Worm (Caenorhabditis elegans) whole organism, young adult: ENCODE data around the gene srd-33.

Source experiments
- B0019.2 ChIP-seq: fragments of 200-800 bp; sonication (Bioruptor generic); conservative IDR thresholded peaks from 2 replicates; pipeline ENCODE4 v1.3.6; 2022; ENCODE audit warnings: missing genetic modification reagents, missing genetic modification characterization, missing compliant biosample characterization
- F10E7.11 ChIP-seq: sonication (generic microtip); optimal IDR thresholded peaks from 2 replicates; lab custom pipeline; 2017; ENCODE audit warnings: mild to moderate bottlenecking, missing genetic modification characterization, moderate library complexity, missing compliant biosample characterization
- F37B4.10 ChIP-seq: fragments of 200-800 bp; sonication (Bioruptor generic); IDR thresholded peaks from 2 replicates; pipeline ENCODE4 v1.3.6; 2022; ENCODE audit warnings: missing genetic modification characterization, missing compliant biosample characterization
- F52B5.7 ChIP-seq: sonication (generic microtip); optimal IDR thresholded peaks from 2 replicates; lab custom pipeline; 2016; ENCODE audit warnings: mild to moderate bottlenecking, missing genetic modification characterization, missing compliant biosample characterization
- F57C9.4 ChIP-seq: sonication (generic microtip); optimal IDR thresholded peaks from 2 replicates; lab custom pipeline; 2017; ENCODE audit warnings: mild to moderate bottlenecking, missing genetic modification characterization, missing compliant biosample characterization
- K11D2.4 ChIP-seq: fragments of 200-800 bp; sonication (Bioruptor generic); IDR thresholded peaks from 2 replicates; pipeline ENCODE4 v1.3.6; 2022; ENCODE audit warnings: missing genetic modification reagents, missing genetic modification characterization, missing compliant biosample characterization
- K12H6.12 ChIP-seq: fragments of 200-800 bp; sonication (Bioruptor generic); optimal IDR thresholded peaks from 2 replicates; lab custom pipeline; 2018; ENCODE audit warnings: mild to moderate bottlenecking, missing genetic modification characterization, missing compliant biosample characterization
- akir-1 ChIP-seq: fragments of 200-800 bp; sonication (Bioruptor generic); optimal IDR thresholded peaks from 2 replicates; lab custom pipeline; 2018; ENCODE audit warnings: mild to moderate bottlenecking, missing genetic modification characterization, moderate library complexity, missing compliant biosample characterization
- aptf-2 ChIP-seq: fragments of 200-800 bp; sonication (Bioruptor generic); conservative IDR thresholded peaks from 2 replicates; pipeline ENCODE4 v1.3.6; 2022; ENCODE audit warnings: missing genetic modification reagents, missing genetic modification characterization, missing compliant biosample characterization
- atf-7 ChIP-seq: sonication (generic microtip); optimal IDR thresholded peaks from 2 replicates; lab custom pipeline; 2017; ENCODE audit warnings: mild to moderate bottlenecking, missing genetic modification characterization, missing compliant biosample characterization
- athp-1 ChIP-seq: sonication (generic microtip); optimal IDR thresholded peaks from 2 replicates; lab custom pipeline; 2017; ENCODE audit warnings: mild to moderate bottlenecking, missing genetic modification characterization, missing compliant biosample characterization
- attf-5 ChIP-seq: fragments of 200-800 bp; sonication (Bioruptor generic); optimal IDR thresholded peaks from 2 replicates; lab custom pipeline; 2018; ENCODE audit warnings: mild to moderate bottlenecking, missing genetic modification characterization, missing compliant biosample characterization
- attf-6 ChIP-seq: fragments of 200-800 bp; sonication (Bioruptor generic); IDR thresholded peaks from 2 replicates; pipeline ENCODE4 v1.3.6; 2022; ENCODE audit warnings: missing genetic modification reagents, missing genetic modification characterization, missing compliant biosample characterization
- ccch-3 ChIP-seq: fragments of 200-800 bp; sonication (Bioruptor generic); optimal IDR thresholded peaks from 2 replicates; lab custom pipeline; 2018; ENCODE audit warnings: mild to moderate bottlenecking, missing genetic modification characterization, missing compliant biosample characterization
- cebp-1 ChIP-seq, 2 experiments: fragments of 200-800 bp in 1 of 2; sonication (Bioruptor generic) in 1 of 2; sonication (generic microtip) in 1 of 2; IDR thresholded peaks in 1 of 2; optimal IDR thresholded peaks in 1 of 2; 2 replicates each; pipeline versions ENCODE4 v1.3.6 to Lab custom; 2017 to 2022; ENCODE audit warnings: missing compliant biosample characterization in 2 of 2, missing genetic modification characterization in 2 of 2, mild to moderate bottlenecking in 1 of 2, missing genetic modification reagents in 1 of 2, moderate library complexity in 1 of 2
- cebp-2 ChIP-seq: fragments of 200-800 bp; sonication (Bioruptor generic); IDR thresholded peaks from 2 replicates; pipeline ENCODE4 v1.3.6; 2022; ENCODE audit warnings: missing genetic modification characterization, missing compliant biosample characterization
- ceh-91 ChIP-seq: fragments of 200-800 bp; sonication (Bioruptor generic); IDR thresholded peaks from 2 replicates; pipeline ENCODE4 v1.3.6; 2022; ENCODE audit warnings: missing genetic modification reagents, missing genetic modification characterization, missing compliant biosample characterization
- chd-7 ChIP-seq: sonication (generic microtip); optimal IDR thresholded peaks from 2 replicates; lab custom pipeline; 2016; ENCODE audit warnings: mild to moderate bottlenecking, missing genetic modification characterization, moderate library complexity, missing compliant biosample characterization
- die-1 ChIP-seq: sonication (generic microtip); optimal IDR thresholded peaks from 2 replicates; lab custom pipeline; 2016; ENCODE audit warnings: missing genotype, mild to moderate bottlenecking, missing genetic modification characterization, missing compliant biosample characterization
- dpff-1 ChIP-seq: sonication (generic microtip); optimal IDR thresholded peaks from 2 replicates; lab custom pipeline; 2017; ENCODE audit warnings: mild to moderate bottlenecking, missing genetic modification characterization, missing compliant biosample characterization
- efl-1 ChIP-seq: fragments of 150-350 bp; optimal IDR thresholded peaks from 2 replicates; lab custom pipeline; 2014; ENCODE audit warnings: missing biosample characterization, missing genetic modification reagents, missing genetic modification characterization
- ets-4 ChIP-seq: fragments of 200-800 bp; sonication (Bioruptor generic); optimal IDR thresholded peaks from 2 replicates; lab custom pipeline; 2018; ENCODE audit warnings: mild to moderate bottlenecking, missing genetic modification characterization, missing compliant biosample characterization
- hlh-12 ChIP-seq: sonication (generic microtip); optimal IDR thresholded peaks from 2 replicates; lab custom pipeline; 2016; ENCODE audit warnings: missing genetic modification characterization, missing compliant biosample characterization
- hmg-1.2 ChIP-seq: fragments of 200-800 bp; sonication (Bioruptor generic); IDR thresholded peaks from 2 replicates; pipeline ENCODE4 v1.3.6; 2022; ENCODE audit warnings: missing genetic modification reagents, missing genetic modification characterization, missing compliant biosample characterization
- hmg-20 ChIP-seq: fragments of 200-800 bp; sonication (Bioruptor generic); IDR thresholded peaks from 2 replicates; pipeline ENCODE4 v1.3.6; 2022; ENCODE audit warnings: missing genetic modification reagents, missing genetic modification characterization, missing compliant biosample characterization
- let-607 ChIP-seq, 2 experiments: fragments of 200-800 bp in 1 of 2; sonication (Bioruptor generic) in 1 of 2; sonication (generic microtip) in 1 of 2; optimal IDR thresholded peaks; 2 replicates each; lab custom pipeline; 2016 to 2018; ENCODE audit warnings: mild to moderate bottlenecking in 2 of 2, missing compliant biosample characterization in 2 of 2, missing genetic modification characterization in 2 of 2, moderate library complexity in 2 of 2, missing genotype in 1 of 2
- lin-54 ChIP-seq: fragments of 200-800 bp; sonication (Bioruptor generic); optimal IDR thresholded peaks from 2 replicates; lab custom pipeline; 2018; ENCODE audit warnings: mild to moderate bottlenecking, missing genetic modification characterization, missing compliant biosample characterization
- lsy-27 ChIP-seq: sonication (generic microtip); optimal IDR thresholded peaks from 2 replicates; lab custom pipeline; 2017; ENCODE audit warnings: missing genetic modification characterization, mild to moderate bottlenecking, missing compliant biosample characterization, antibody characterized with exemption, missing genotype, borderline replicate concordance; ENCODE audit not compliant: insufficient read depth
- mcd-1 ChIP-seq: fragments of 200-800 bp; sonication (Bioruptor generic); IDR thresholded peaks from 2 replicates; pipeline ENCODE4 v1.3.6; 2022; ENCODE audit warnings: missing genetic modification reagents, missing genetic modification characterization, missing compliant biosample characterization
- nfya-1 ChIP-seq: sonication (generic microtip); optimal IDR thresholded peaks from 2 replicates; lab custom pipeline; 2017; ENCODE audit warnings: antibody characterized with exemption, missing compliant biosample characterization, missing genetic modification characterization, borderline replicate concordance; ENCODE audit not compliant: insufficient read depth
- nfya-2 ChIP-seq: fragments of 200-800 bp; sonication (Bioruptor generic); IDR thresholded peaks from 2 replicates; pipeline ENCODE4 v1.3.6; 2022; ENCODE audit warnings: missing genetic modification reagents, missing genetic modification characterization, missing compliant biosample characterization
- nhr-120 ChIP-seq: fragments of 200-800 bp; sonication (Bioruptor generic); IDR thresholded peaks from 2 replicates; pipeline ENCODE4 v1.3.6; 2022; ENCODE audit warnings: missing genetic modification characterization, missing compliant biosample characterization
- rec-8 ChIP-seq, 2 experiments: sonication (generic microtip); optimal IDR thresholded peaks; 2 replicates each; lab custom pipeline; 2016; ENCODE audit warnings: mild to moderate bottlenecking in 2 of 2, missing genetic modification characterization in 2 of 2, missing genetic modification reagents in 2 of 2, missing genotype in 2 of 2, missing biosample characterization in 1 of 2, missing compliant biosample characterization in 1 of 2, moderate library complexity in 1 of 2
- sea-2 ChIP-seq: fragments of 200-800 bp; sonication (Bioruptor generic); IDR thresholded peaks from 2 replicates; pipeline ENCODE4 v1.3.6; 2022; ENCODE audit warnings: missing genetic modification characterization, missing compliant biosample characterization
- snpc-1.3 ChIP-seq: sonication (generic microtip); optimal IDR thresholded peaks from 2 replicates; lab custom pipeline; 2017; ENCODE audit warnings: missing genetic modification characterization, mild to moderate bottlenecking, missing compliant biosample characterization, antibody characterized with exemption, moderate library complexity, missing genotype, missing genetic modification reagents; ENCODE audit not compliant: insufficient read depth
- snpc-4 ChIP-seq, 5 experiments: fragments of 150-350 bp in 1 of 5; sonication (generic microtip) in 4 of 5; optimal IDR thresholded peaks; 2 replicates each; lab custom pipeline; 2014 to 2018; ENCODE audit warnings: missing genetic modification characterization in 5 of 5, missing biosample characterization in 3 of 5, antibody characterized with exemption in 2 of 5, mild to moderate bottlenecking in 2 of 5, missing compliant biosample characterization in 2 of 5, missing genotype in 2 of 5, moderate library complexity in 2 of 5, missing genetic modification reagents in 1 of 5
- sptf-2 ChIP-seq: fragments of 200-800 bp; sonication (Bioruptor generic); optimal IDR thresholded peaks from 2 replicates; lab custom pipeline; 2018; ENCODE audit warnings: mild to moderate bottlenecking, missing genetic modification characterization, missing compliant biosample characterization
- tbp1 ChIP-seq: fragments of 200-800 bp; sonication (Bioruptor generic); optimal IDR thresholded peaks from 2 replicates; lab custom pipeline; 2018; ENCODE audit warnings: mild to moderate bottlenecking, missing genetic modification characterization, missing compliant biosample characterization
- tbx-9 ChIP-seq: sonication (generic microtip); optimal IDR thresholded peaks from 2 replicates; lab custom pipeline; 2016; ENCODE audit warnings: borderline replicate concordance, missing genetic modification characterization, inconsistent platforms, missing compliant biosample characterization
- tlf-1 ChIP-seq: fragments of 200-800 bp; sonication (Bioruptor generic); optimal IDR thresholded peaks from 2 replicates; lab custom pipeline; 2018; ENCODE audit warnings: mild to moderate bottlenecking, missing genetic modification characterization, missing compliant biosample characterization
- unc-62 ChIP-seq: fragments of 150-350 bp; optimal IDR thresholded peaks from 2 replicates; lab custom pipeline; 2014; ENCODE audit warnings: missing biosample characterization, missing genetic modification reagents, missing genetic modification characterization
- zim-3 ChIP-seq: sonication (generic microtip); optimal IDR thresholded peaks from 2 replicates; lab custom pipeline; 2017; ENCODE audit warnings: mild to moderate bottlenecking, missing genetic modification characterization, moderate library complexity, missing compliant biosample characterization
- ztf-3 ChIP-seq: fragments of 200-800 bp; sonication (Bioruptor generic); optimal IDR thresholded peaks from 2 replicates; lab custom pipeline; 2018; ENCODE audit warnings: mild to moderate bottlenecking, missing genetic modification characterization, missing compliant biosample characterization

Gene srd-33

ce11 chrV:4865364-4865763 is 6.7 kb upstream of the srd-33 start, which contains the start of gene srd-32 (continued):
- TF ChIP-seq mcd-1 (GFP tag; lab: Robert Waterston, UW) (no peak), F10E7.11 (tag; lab: Kevin White, UChicago) (no peak), B0019.2 (GFP tag; lab: Robert Waterston, UW) (no peak), let-607 (tag; optimal IDR thresholded peaks at IDR 0.05; lab: Kevin White, UChicago) (no peak), ccch-3 (no peak)
- TF ChIP-seq, all 124 proteins: peak for 0

- TF ChIP-seq tlf-1 (GFP tag; lab: Kevin White, UChicago): no peak
- TF ChIP-seq K12H6.12 (tag; lab: Kevin White, UChicago): no peak
- no peak for TF ChIP-seq aptf-2
- no peak for TF ChIP-seq tbp1 (GFP tag; lab: Kevin White, UChicago)
- TF ChIP-seq F57C9.4 (tag; lab: Kevin White, UChicago): no peak
- TF ChIP-seq die-1: no peak
- no peak for TF ChIP-seq mcd-1 (GFP tag; lab: Robert Waterston, UW)
- no peak for TF ChIP-seq nfya-1 (tag; lab: Kevin White, UChicago)
- no peak for TF ChIP-seq atf-7 (tag; lab: Kevin White, UChicago)
- no peak for TF ChIP-seq ets-4
These were observed 4.6 kb upstream of the srd-33 start for ce11 chrV:4867535-4867934.

ce11 chrV:4868698-4869097 is 3.4 kb upstream of the srd-33 start:
- no peak for TF ChIP-seq athp-1
- TF ChIP-seq tlf-1 (GFP tag; lab: Kevin White, UChicago): no peak
- TF ChIP-seq nfya-2: no peak
- TF ChIP-seq akir-1 (GFP tag; lab: Kevin White, UChicago): no peak
- no peak for TF ChIP-seq cebp-2 (GFP tag; lab: Robert Waterston, UW)
- TF ChIP-seq F52B5.7 (tag; lab: Kevin White, UChicago): no peak
- no peak for TF ChIP-seq ceh-91
- no peak for TF ChIP-seq tbx-9 (tag; lab: Kevin White, UChicago)
- TF ChIP-seq dpff-1 (tag; lab: Kevin White, UChicago): no peak
- TF ChIP-seq atf-7 (tag; lab: Kevin White, UChicago): no peak
- TF ChIP-seq hlh-12 (tag; lab: Kevin White, UChicago): no peak
- no peak for TF ChIP-seq sea-2 (GFP tag; lab: Robert Waterston, UW)
- no peak for TF ChIP-seq zim-3 (tag; lab: Kevin White, UChicago)
- no peak for TF ChIP-seq F37B4.10
- TF ChIP-seq die-1: no peak
- TF ChIP-seq attf-6: no peak
- no peak for TF ChIP-seq lin-54 (GFP tag; lab: Kevin White, UChicago)
- TF ChIP-seq rec-8 (tag; optimal IDR thresholded peaks at IDR 0.05; lab: Kevin White, UChicago): no peak
- no peak for TF ChIP-seq sptf-2 (GFP tag; lab: Kevin White, UChicago)

ce11 chrV:4870627-4871026 is 1.5 kb upstream of the srd-33 start:
- TF ChIP-seq K11D2.4 (no peak), snpc-4 (GFP tag; optimal IDR thresholded peaks at IDR 0.05; lab: Kevin White, UChicago) (no peak), snpc-4 (tag; optimal IDR thresholded peaks at IDR 0.05; lab: Kevin White, UChicago) (no peak), hlh-12 (tag; lab: Kevin White, UChicago) (no peak), nhr-120 (GFP tag; lab: Robert Waterston, UW) (no peak), ztf-3 (no peak), snpc-1.3 (tag; lab: Kevin White, UChicago) (no peak), hmg-20 (GFP tag; lab: Robert Waterston, UW) (no peak), chd-7 (tag; lab: Kevin White, UChicago) (no peak), hmg-1.2 (GFP tag; lab: Robert Waterston, UW) (no peak), cebp-1 (GFP tag; IDR thresholded peaks at IDR 0.05; lab: Robert Waterston, UW) (no peak), cebp-1 (tag; optimal IDR thresholded peaks at IDR 0.05; lab: Kevin White, UChicago) (no peak), tbx-9 (tag; lab: Kevin White, UChicago) (no peak), unc-62 (GFP tag; lab: Kevin White, UChicago) (no peak), F57C9.4 (tag; lab: Kevin White, UChicago) (no peak), ets-4 (no peak), efl-1 (no peak), attf-5 (GFP tag; lab: Kevin White, UChicago) (no peak), lsy-27 (tag; lab: Kevin White, UChicago) (no peak)
